Fruit fly (Drosophila melanogaster) whole organism, embryonic: ENCODE measurements around the gene CG31974.
A peak's percentile ranks its signal among the peaks of the same experiment; 100 is the strongest.

Experiments
- Atf-2 ChIP-seq: fragments of 200-800 bp; sonication (Bioruptor generic); optimal IDR thresholded peaks from 2 replicates; lab custom pipeline; 2016; ENCODE audit warnings: missing biosample characterization, missing genetic modification characterization
- CG15601 ChIP-seq: fragments of 200-800 bp; sonication (Bioruptor generic); optimal IDR thresholded peaks from 3 replicates; lab custom pipeline; 2019; ENCODE audit warnings: missing biosample characterization, mild to moderate bottlenecking, missing genetic modification characterization, moderate library complexity
- CG30431 ChIP-seq: fragments of 200-800 bp; sonication (Bioruptor generic); optimal IDR thresholded peaks from 2 replicates; lab custom pipeline; 2017; ENCODE audit warnings: missing biosample characterization, missing genetic modification characterization
- CG3065 ChIP-seq: fragments of 200-800 bp; sonication (Bioruptor generic); optimal IDR thresholded peaks from 2 replicates; lab custom pipeline; 2016; ENCODE audit warnings: missing biosample characterization, missing genetic modification characterization
- CG31441 ChIP-seq: fragments of 200-800 bp; sonication (Bioruptor generic); IDR thresholded peaks from 2 replicates; pipeline ENCODE4 v1.3.6; 2022; ENCODE audit warnings: missing biosample characterization, missing genetic modification characterization
- CG32767 ChIP-seq: fragments of 200-800 bp; sonication (Bioruptor generic); IDR thresholded peaks from 2 replicates; pipeline ENCODE4 v1.3.6; 2022; ENCODE audit warnings: missing biosample characterization, missing genetic modification characterization
- CG3838 ChIP-seq: fragments of 200-800 bp; sonication (Bioruptor generic); optimal IDR thresholded peaks from 3 replicates; lab custom pipeline; 2016; ENCODE audit warnings: missing biosample characterization, missing genetic modification characterization
- CG3847 ChIP-seq: fragments of 200-800 bp; sonication (Bioruptor generic); IDR thresholded peaks from 2 replicates; pipeline ENCODE4 v1.3.6; 2022; ENCODE audit warnings: missing biosample characterization, missing genetic modification characterization
- CG4404 ChIP-seq: fragments of 200-800 bp; sonication (Bioruptor generic); IDR thresholded peaks from 2 replicates; pipeline ENCODE4 v1.3.6; 2022; ENCODE audit warnings: missing biosample characterization, missing genetic modification characterization
- CG6272 ChIP-seq: fragments of 200-800 bp; sonication (Bioruptor generic); IDR thresholded peaks from 2 replicates; pipeline ENCODE4 v1.3.6; 2022; ENCODE audit warnings: missing biosample characterization, missing genetic modification characterization
- CG6791 ChIP-seq: fragments of 200-800 bp; sonication (Bioruptor generic); IDR thresholded peaks from 3 replicates; pipeline ENCODE4 v1.3.6; 2022; ENCODE audit warnings: missing biosample characterization, missing genetic modification characterization; ENCODE audit not compliant: partially characterized antibody
- CG6854 ChIP-seq: fragments of 200-800 bp; sonication (Bioruptor generic); optimal IDR thresholded peaks from 3 replicates; lab custom pipeline; 2017; ENCODE audit warnings: missing biosample characterization, mild to moderate bottlenecking, missing genetic modification characterization
- CG7271 ChIP-seq: fragments of 200-800 bp; sonication (Bioruptor generic); optimal IDR thresholded peaks from 2 replicates; lab custom pipeline; 2018; ENCODE audit warnings: missing biosample characterization, mild to moderate bottlenecking, missing genetic modification characterization, moderate library complexity
- CG7357 ChIP-seq: fragments of 200-800 bp; sonication (Bioruptor generic); IDR thresholded peaks from 3 replicates; pipeline ENCODE4 v1.3.6; 2022; ENCODE audit warnings: missing biosample characterization, missing genetic modification characterization
- D19A ChIP-seq: fragments of 200-800 bp; optimal IDR thresholded peaks from 3 replicates; lab custom pipeline; 2019; ENCODE audit warnings: missing biosample characterization, mild to moderate bottlenecking, missing genetic modification characterization, moderate library complexity
- Ets65A ChIP-seq: fragments of 200-800 bp; sonication (Bioruptor generic); peaks from one replicate; lab custom pipeline; 2016; ENCODE audit warnings: missing biosample characterization, missing genetic modification characterization
- Gug ChIP-seq: fragments of 200-800 bp; sonication (Bioruptor generic); IDR thresholded peaks from 4 replicates; pipeline ENCODE4 v1.3.6; 2022; ENCODE audit warnings: missing biosample characterization, missing genetic modification characterization
- HLH3B ChIP-seq: fragments of 200-800 bp; sonication (Bioruptor generic); IDR thresholded peaks from 2 replicates; pipeline ENCODE4 v1.3.6; 2022; ENCODE audit warnings: missing biosample characterization, missing genetic modification characterization
- HLH4C ChIP-seq: fragments of 200-800 bp; sonication (Bioruptor generic); IDR thresholded peaks from 3 replicates; pipeline ENCODE4 v1.3.6; 2022; ENCODE audit warnings: missing biosample characterization, missing genetic modification characterization; ENCODE audit not compliant: partially characterized antibody
- HLH54F ChIP-seq: fragments of 200-800 bp; sonication (Bioruptor generic); optimal IDR thresholded peaks from 3 replicates; lab custom pipeline; 2016; ENCODE audit warnings: missing biosample characterization, missing genetic modification characterization
- Hr51 ChIP-seq, 2 experiments: fragments of 200-800 bp; sonication (Bioruptor generic); optimal IDR thresholded peaks; 2 replicates in 1 of 2; 3 replicates in 1 of 2; lab custom pipeline; 2016 to 2018; ENCODE audit warnings: missing biosample characterization in 2 of 2, missing genetic modification characterization in 2 of 2, mild to moderate bottlenecking in 1 of 2, moderate library complexity in 1 of 2
- Hr78 ChIP-seq, 2 experiments: fragments of 200-800 bp in 1 of 2; fragments of >200 bp in 1 of 2; sonication (Bioruptor generic) in 1 of 2; optimal IDR thresholded peaks; 2 replicates each; lab custom pipeline; 2017 to 2019; ENCODE audit warnings: missing biosample characterization in 2 of 2, missing genetic modification characterization in 2 of 2, mild to moderate bottlenecking in 1 of 2, moderate library complexity in 1 of 2
- Jarid2 ChIP-seq: fragments of 200-800 bp; sonication (Bioruptor generic); optimal IDR thresholded peaks from 3 replicates; lab custom pipeline; 2017; ENCODE audit warnings: mild to moderate bottlenecking, missing biosample characterization, missing genetic modification reagents, missing genetic modification characterization
- NK7.1 ChIP-seq: fragments of 200-800 bp; sonication (Bioruptor generic); optimal IDR thresholded peaks from 3 replicates; lab custom pipeline; 2016; ENCODE audit warnings: missing biosample characterization, missing genetic modification characterization
- PHDP ChIP-seq: fragments of 200-800 bp; sonication (Bioruptor generic); optimal IDR thresholded peaks from 3 replicates; lab custom pipeline; 2018; ENCODE audit warnings: missing biosample characterization, mild to moderate bottlenecking, missing genetic modification characterization, moderate library complexity
- Sox100B ChIP-seq: fragments of 200-800 bp; sonication (Bioruptor generic); optimal IDR thresholded peaks from 3 replicates; lab custom pipeline; 2018; ENCODE audit warnings: missing biosample characterization, mild to moderate bottlenecking, missing genetic modification characterization
- ase ChIP-seq: fragments of 200-800 bp; sonication (Bioruptor generic); IDR thresholded peaks from 3 replicates; pipeline ENCODE4 v1.3.6; 2022; ENCODE audit warnings: missing biosample characterization, missing genetic modification characterization
- bsh ChIP-seq, 2 experiments: fragments of 200-800 bp; sonication (Bioruptor generic); optimal IDR thresholded peaks; 2 replicates each; lab custom pipeline; 2017 to 2018; ENCODE audit warnings: mild to moderate bottlenecking in 2 of 2, missing biosample characterization in 2 of 2, missing genetic modification characterization in 2 of 2, moderate library complexity in 1 of 2
- ci ChIP-seq: fragments of 200-800 bp; sonication (Bioruptor generic); IDR thresholded peaks from 3 replicates; pipeline ENCODE4 v1.3.6; 2022; ENCODE audit warnings: missing biosample characterization, missing genetic modification characterization
- crol ChIP-seq: fragments of 200-800 bp; sonication (Bioruptor generic); IDR thresholded peaks from 2 replicates; pipeline ENCODE4 v1.3.6; 2022; ENCODE audit warnings: missing biosample characterization, missing genetic modification characterization
- dm ChIP-seq: fragments of 200-800 bp; sonication (Bioruptor generic); optimal IDR thresholded peaks from 3 replicates; lab custom pipeline; 2016; ENCODE audit warnings: missing biosample characterization, missing genetic modification characterization
- dysf ChIP-seq: fragments of 200-800 bp; sonication (Bioruptor generic); IDR thresholded peaks from 3 replicates; pipeline ENCODE4 v1.3.6; 2022; ENCODE audit warnings: missing biosample characterization, missing genetic modification characterization
- fd96Cb ChIP-seq: fragments of 200-800 bp; sonication (Bioruptor generic); optimal IDR thresholded peaks from 2 replicates; lab custom pipeline; 2018; ENCODE audit warnings: missing biosample characterization, mild to moderate bottlenecking, missing genetic modification characterization, moderate library complexity
- ind ChIP-seq: fragments of 200-800 bp; sonication (Bioruptor generic); optimal IDR thresholded peaks from 3 replicates; lab custom pipeline; 2016; ENCODE audit warnings: missing biosample characterization, missing genetic modification characterization
- insv ChIP-seq, 2 experiments: fragments of 200-800 bp; sonication (Bioruptor generic); optimal IDR thresholded peaks; 3 replicates each; lab custom pipeline; 2016 to 2018; ENCODE audit warnings: missing biosample characterization in 2 of 2, missing genetic modification characterization in 2 of 2
- jumu ChIP-seq: fragments of 200-800 bp; sonication (Bioruptor generic); optimal IDR thresholded peaks from 3 replicates; lab custom pipeline; 2016; ENCODE audit warnings: missing biosample characterization, missing genetic modification characterization
- ken ChIP-seq: fragments of 200-800 bp; sonication (Bioruptor generic); IDR thresholded peaks from 3 replicates; pipeline ENCODE4 v1.3.6; 2022; ENCODE audit warnings: missing biosample characterization, missing genetic modification characterization
- kni ChIP-seq: fragments of 200-800 bp; sonication (Bioruptor generic); optimal IDR thresholded peaks from 3 replicates; lab custom pipeline; 2017; ENCODE audit warnings: mild to moderate bottlenecking, missing biosample characterization, missing genetic modification reagents, missing genetic modification characterization
- mld ChIP-seq: fragments of 200-800 bp; sonication (Bioruptor generic); IDR thresholded peaks from 3 replicates; pipeline ENCODE4 v1.3.6; 2022; ENCODE audit warnings: missing biosample characterization, missing genetic modification characterization; ENCODE audit not compliant: partially characterized antibody
- otp ChIP-seq: fragments of 200-800 bp; sonication (Bioruptor generic); IDR thresholded peaks from 3 replicates; pipeline ENCODE4, ENCODE4 v1.3.6; 2022; ENCODE audit warnings: missing biosample characterization, missing genetic modification characterization
- pros ChIP-seq: fragments of 200-800 bp; sonication (Bioruptor generic); optimal IDR thresholded peaks from 3 replicates; lab custom pipeline; 2019; ENCODE audit warnings: missing biosample characterization, mild to moderate bottlenecking, missing genetic modification characterization, moderate library complexity
- pum ChIP-seq: fragments of 200-800 bp; sonication (Bioruptor generic); optimal IDR thresholded peaks from 2 replicates; lab custom pipeline; 2016; ENCODE audit warnings: missing biosample characterization, missing genetic modification characterization
- shn ChIP-seq: fragments of 200-800 bp; sonication (Bioruptor generic); optimal IDR thresholded peaks from 3 replicates; lab custom pipeline; 2016; ENCODE audit warnings: missing biosample characterization, missing genetic modification characterization
- sima ChIP-seq: fragments of 200-800 bp; sonication (Bioruptor generic); optimal IDR thresholded peaks from 2 replicates; lab custom pipeline; 2016; ENCODE audit warnings: missing biosample characterization, missing genetic modification characterization
- sug ChIP-seq: fragments of 200-800 bp; optimal IDR thresholded peaks from 2 replicates; lab custom pipeline; 2019; ENCODE audit warnings: missing biosample characterization, mild to moderate bottlenecking, missing genetic modification characterization, moderate library complexity
- tin ChIP-seq: fragments of 200-800 bp; sonication (Bioruptor generic); optimal IDR thresholded peaks from 3 replicates; lab custom pipeline; 2016; ENCODE audit warnings: missing biosample characterization, missing genetic modification characterization
- yki ChIP-seq: fragments of >200 bp; optimal IDR thresholded peaks from 3 replicates; lab custom pipeline; 2018
- zen ChIP-seq: fragments of 200-800 bp; sonication (Bioruptor generic); optimal IDR thresholded peaks from 3 replicates; lab custom pipeline; 2018; ENCODE audit warnings: missing biosample characterization, mild to moderate bottlenecking, missing genetic modification characterization, moderate library complexity

CG31974 gene

DNA sequence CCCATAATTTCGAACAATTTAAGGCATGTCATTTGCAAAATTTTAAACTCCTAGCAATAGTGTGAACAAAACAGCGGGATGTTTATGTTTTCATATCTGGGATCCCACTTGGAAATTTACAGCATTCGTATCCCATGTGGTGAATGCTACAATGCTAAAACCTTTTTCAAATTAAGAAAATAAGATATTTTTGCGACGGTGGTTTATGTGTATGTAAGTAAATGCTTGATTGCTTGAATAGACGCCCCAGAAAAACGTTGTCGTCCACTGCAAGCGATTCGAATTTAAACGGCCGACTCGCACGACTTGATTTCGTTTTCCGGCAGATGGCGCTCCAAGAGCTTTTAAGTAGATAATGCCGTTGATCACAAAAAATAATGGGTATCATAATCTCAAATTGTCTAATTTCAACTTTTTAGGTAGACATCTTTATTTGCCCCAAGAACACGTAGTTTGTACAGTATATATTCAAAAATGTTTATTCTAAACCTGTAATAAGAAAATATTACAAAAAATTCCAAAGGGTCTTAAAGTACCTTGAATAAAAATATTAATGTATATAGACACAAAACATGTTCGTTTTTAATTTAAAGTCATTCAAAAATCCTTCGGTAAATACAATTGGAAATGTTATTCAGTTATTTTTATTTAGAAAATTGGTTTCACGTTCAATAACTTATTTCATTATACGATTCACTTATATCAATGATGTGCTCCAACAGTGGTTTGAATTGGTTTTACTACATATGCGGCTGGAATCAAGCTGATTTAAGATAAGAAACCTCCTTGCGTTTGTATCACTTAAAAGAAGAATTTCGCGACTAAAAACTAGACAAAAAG is 20.5 kb downstream of the CG31974 start (continued):
- TF ChIP-seq ci (GFP tag; lab: Robert Waterston, UW), result 0 out of 3 replicates have a peak, but pooled peaks have one; percentile 6
- TF ChIP-seq Hr51 (GFP tag; optimal IDR thresholded peaks at IDR 0.05; lab: Kevin White, UChicago), result no peak
- no peak for TF ChIP-seq CG3838 (GFP tag; lab: Kevin White, UChicago)
- peak; percentile 50 for TF ChIP-seq Ets65A (GFP tag; lab: Kevin White, UChicago)
- no peak for TF ChIP-seq sima (GFP tag; lab: Kevin White, UChicago)
- no peak for TF ChIP-seq bsh (GFP tag; optimal IDR thresholded peaks at IDR 0.05; lab: Kevin White, UChicago)

DNA sequence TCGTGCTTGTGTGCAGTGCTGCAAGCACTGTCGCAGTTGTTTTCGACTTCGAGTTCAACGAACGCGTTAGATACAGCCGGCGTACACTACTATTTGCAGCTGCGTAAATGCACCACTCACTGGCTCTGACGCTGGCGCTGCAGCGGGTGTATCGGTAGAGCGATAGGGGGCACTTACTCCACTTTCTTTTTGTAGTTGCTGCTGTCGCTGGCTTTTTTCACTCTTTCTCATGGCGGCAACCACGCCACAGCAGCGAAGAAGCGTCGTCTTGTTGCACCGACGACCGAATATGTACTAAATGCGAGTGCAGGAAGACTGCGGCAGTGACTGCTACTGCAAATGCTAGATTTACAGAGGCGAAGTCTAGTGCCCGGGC is 21.4 kb downstream of the CG31974 start, which contains the start of gene CG4822:
CG4822 (minus strand) TSS at position 299 of the 376 bp plus-strand sequence.
- TF ChIP-seq CG6272, result 0 out of 2 replicates have a peak, but pooled peaks have one; percentile 34
- TF ChIP-seq sug (tag; lab: Kevin White, UChicago), result no peak
- TF ChIP-seq CG6791 (GFP tag; lab: Robert Waterston, UW), result 0 out of 3 replicates have a peak, but pooled peaks have one; percentile 6
- TF ChIP-seq CG6854, result no peak
- TF ChIP-seq kni (GFP tag; lab: Kevin White, UChicago), result peak; percentile 63
- TF ChIP-seq fd96Cb, result no peak
- TF ChIP-seq CG3847, result no peak
- no peak for TF ChIP-seq D19A (tag; lab: Kevin White, UChicago)
- no peak for TF ChIP-seq tin (GFP tag; lab: Kevin White, UChicago)
- no peak for TF ChIP-seq HLH3B (GFP tag; lab: Robert Waterston, UW)
- TF ChIP-seq otp, result no peak
- no peak for TF ChIP-seq Jarid2 (GFP tag; lab: Kevin White, UChicago)
- TF ChIP-seq CG32767 (GFP tag; lab: Robert Waterston, UW), result no peak
- no peak for TF ChIP-seq zen (tag; lab: Kevin White, UChicago)
- TF ChIP-seq CG7357 (GFP tag; lab: Robert Waterston, UW), result no peak
- TF ChIP-seq ken, result 0 out of 3 replicates have a peak, but pooled peaks have one; percentile 32
- TF ChIP-seq pum (GFP tag; lab: Kevin White, UChicago), result no peak
- TF ChIP-seq jumu (GFP tag; lab: Kevin White, UChicago), result no peak
- no peak for TF ChIP-seq mld (GFP tag; lab: Robert Waterston, UW)
- no peak for TF ChIP-seq ind (GFP tag; lab: Kevin White, UChicago)
- no peak for TF ChIP-seq shn (GFP tag; lab: Kevin White, UChicago)
- TF ChIP-seq CG15601, result peak; percentile 22
- no peak for TF ChIP-seq CG4404 (GFP tag; lab: Robert Waterston, UW)
- no peak for TF ChIP-seq PHDP (tag; lab: Kevin White, UChicago)
- TF ChIP-seq insv (GFP tag; optimal IDR thresholded peaks at IDR 0.05; lab: Kevin White, UChicago), result no peak
- TF ChIP-seq CG31441 (GFP tag; lab: Robert Waterston, UW), result no peak
- no peak for TF ChIP-seq CG7271
- TF ChIP-seq Hr78 (GFP tag; optimal IDR thresholded peaks at IDR 0.05; lab: Kevin White, UChicago), result no peak
- TF ChIP-seq crol, result no peak
- no peak for TF ChIP-seq HLH54F (GFP tag; lab: Kevin White, UChicago)
- no peak for TF ChIP-seq Gug
- no peak for TF ChIP-seq CG3065
- TF ChIP-seq HLH4C (GFP tag; lab: Robert Waterston, UW), result no peak
- TF ChIP-seq dysf (GFP tag; lab: Robert Waterston, UW), result no peak
- TF ChIP-seq pros, result peak; percentile 18
- no peak for TF ChIP-seq yki (lab: Kevin White, UChicago)
- TF ChIP-seq Atf-2 (GFP tag; lab: Kevin White, UChicago), result no peak
- no peak for TF ChIP-seq dm (GFP tag; lab: Kevin White, UChicago)
- TF ChIP-seq Sox100B (GFP tag; lab: Kevin White, UChicago), result no peak
- no peak for TF ChIP-seq CG30431 (GFP tag; lab: Kevin White, UChicago)
- TF ChIP-seq NK7.1, result no peak
- TF ChIP-seq ase (GFP tag; lab: Robert Waterston, UW), result 0 out of 3 replicates have a peak, but pooled peaks have one; percentile 21
